Fruit fly (Drosophila melanogaster): ENCODE data around the gene CG10581.

- TF ChIP-seq tj (GFP tag; optimal IDR thresholded peaks at IDR 0.05) (no peak), Clk (GFP tag; optimal IDR thresholded peaks at IDR 0.05) (no peak), cic (GFP tag; optimal IDR thresholded peaks at IDR 0.05) (no peak), CG5204 (GFP tag; optimal IDR thresholded peaks at IDR 0.05) (no peak), Crg-1 (GFP tag; optimal IDR thresholded peaks at IDR 0.05) (no peak), CG7101 (tag; optimal IDR thresholded peaks at IDR 0.05) (no peak)
Measured at dm6 chr3L:20990231-20990630, 43.8 kb downstream of the CG10581 start.
